Worm (Caenorhabditis elegans): ENCODE measurements around the gene ampd-1.

- TF ChIP-seq him-1 (tag; optimal IDR thresholded peaks at IDR 0.05) (no peak), W03F9.2 (tag; optimal IDR thresholded peaks at IDR 0.05) (no peak), dao-5 (tag; optimal IDR thresholded peaks at IDR 0.05) (no peak)
Observed at ce11 chrII:5180272-5180671, 22.9 kb upstream of the ampd-1 start.
